Worm (Caenorhabditis elegans) whole organism, late embryonic: ENCODE data around the gene rpl-28.

ENCODE experiments used
- fkh-10 ChIP-seq: fragments of 150-350 bp; optimal IDR thresholded peaks from 2 replicates; lab custom pipeline; 2014; ENCODE audit warnings: missing biosample characterization, missing genetic modification reagents, missing genetic modification characterization
- hlh-30 ChIP-seq: sonication (generic microtip); optimal IDR thresholded peaks from 2 replicates; lab custom pipeline; 2017; ENCODE audit warnings: antibody characterized with exemption, missing genetic modification characterization, missing compliant biosample characterization; ENCODE audit not compliant: insufficient read depth
- syd-9 ChIP-seq: sonication (generic microtip); optimal IDR thresholded peaks from 2 replicates; lab custom pipeline; 2016; ENCODE audit warnings: mild to moderate bottlenecking, missing genetic modification characterization, moderate library complexity, missing compliant biosample characterization
- unc-3 ChIP-seq, 2 experiments: fragments of 200-800 bp in 1 of 2; sonication (Bioruptor generic) in 1 of 2; sonication (generic microtip) in 1 of 2; conservative IDR thresholded peaks in 1 of 2; optimal IDR thresholded peaks in 1 of 2; 2 replicates each; pipeline versions ENCODE4 v1.3.6 to Lab custom; 2016 to 2022; ENCODE audit warnings: missing compliant biosample characterization in 2 of 2, missing genetic modification characterization in 2 of 2, missing genetic modification reagents in 1 of 2

ce11 chrV:12719713-12720112 lies 8.2 kb downstream of the rpl-28 start, which contains the start of gene R11D1.7:
- no peak for TF ChIP-seq hlh-30 (tag; lab: Kevin White, UChicago)
- no peak for TF ChIP-seq unc-3 (GFP tag; conservative IDR thresholded peaks at IDR 0.05; lab: Robert Waterston, UW)
- TF ChIP-seq unc-3 (tag; optimal IDR thresholded peaks at IDR 0.05; lab: Kevin White, UChicago), result no peak
- no peak for TF ChIP-seq syd-9 (tag; lab: Kevin White, UChicago)
- no peak for TF ChIP-seq fkh-10 (GFP tag; lab: Kevin White, UChicago)
